Worm (Caenorhabditis elegans) whole organism, mixed stage, embryonic: ENCODE measurements around the gene F10A3.11.

Experiments
- M03D4.4 ChIP-seq: sonication (generic microtip); optimal IDR thresholded peaks from 2 replicates; lab custom pipeline; 2017; ENCODE audit warnings: mild to moderate bottlenecking, missing genetic modification characterization, missing compliant biosample characterization
- bed-3 ChIP-seq: fragments of 200-800 bp; sonication (Bioruptor generic); optimal IDR thresholded peaks from 3 replicates; lab custom pipeline; 2018; ENCODE audit warnings: mild to moderate bottlenecking, missing genetic modification characterization, moderate library complexity, missing compliant biosample characterization
- ceh-39 ChIP-seq: fragments of 150-350 bp; optimal IDR thresholded peaks from 2 replicates; lab custom pipeline; 2014; ENCODE audit warnings: missing biosample characterization, missing genetic modification characterization
- ceh-83 ChIP-seq: fragments of 200-800 bp; sonication (Bioruptor generic); optimal IDR thresholded peaks from 2 replicates; lab custom pipeline; 2018; ENCODE audit warnings: mild to moderate bottlenecking, missing genetic modification characterization, missing compliant biosample characterization
- ces-1 ChIP-seq: fragments of 150-350 bp; optimal IDR thresholded peaks from 2 replicates; lab custom pipeline; 2014; ENCODE audit warnings: missing biosample characterization, missing genetic modification reagents, missing genetic modification characterization
- cnd-1 ChIP-seq: fragments of 200-800 bp; sonication (Bioruptor generic); optimal IDR thresholded peaks from 2 replicates; lab custom pipeline; 2018; ENCODE audit warnings: mild to moderate bottlenecking, missing genetic modification characterization, missing compliant biosample characterization
- drap-1 ChIP-seq: fragments of 200-800 bp; sonication (Bioruptor generic); optimal IDR thresholded peaks from 3 replicates; lab custom pipeline; 2018; ENCODE audit warnings: mild to moderate bottlenecking, missing genetic modification characterization, missing compliant biosample characterization
- elt-1 ChIP-seq: sonication (generic microtip); optimal IDR thresholded peaks from 2 replicates; lab custom pipeline; 2017; ENCODE audit warnings: missing genetic modification characterization, mild to moderate bottlenecking, missing compliant biosample characterization, antibody characterized with exemption, moderate library complexity, borderline replicate concordance; ENCODE audit not compliant: insufficient read depth
- elt-3 ChIP-seq: fragments of 150-350 bp; optimal IDR thresholded peaks from 2 replicates; lab custom pipeline; 2014; ENCODE audit warnings: missing biosample characterization, missing genetic modification characterization
- flh-1 ChIP-seq: fragments of 200-800 bp; sonication (Bioruptor generic); optimal IDR thresholded peaks from 2 replicates; lab custom pipeline; 2018; ENCODE audit warnings: mild to moderate bottlenecking, missing genetic modification characterization, moderate library complexity, missing compliant biosample characterization
- ham-2 ChIP-seq: fragments of 200-800 bp; sonication (Bioruptor generic); optimal IDR thresholded peaks from 2 replicates; lab custom pipeline; 2018; ENCODE audit warnings: mild to moderate bottlenecking, missing genetic modification characterization, missing compliant biosample characterization
- hlh-1 ChIP-seq: fragments of 150-350 bp; optimal IDR thresholded peaks from 2 replicates; lab custom pipeline; 2014; ENCODE audit warnings: missing biosample characterization, missing genetic modification reagents, missing genetic modification characterization
- lin-13 ChIP-seq: fragments of 150-350 bp; optimal IDR thresholded peaks from 2 replicates; lab custom pipeline; 2014; ENCODE audit warnings: missing biosample characterization, missing genetic modification characterization
- lin-32 ChIP-seq: fragments of 200-800 bp; sonication (Bioruptor generic); optimal IDR thresholded peaks from 2 replicates; lab custom pipeline; 2018; ENCODE audit warnings: mild to moderate bottlenecking, missing genetic modification characterization, missing compliant biosample characterization
- lsy-2 ChIP-seq: fragments of 150-350 bp; optimal IDR thresholded peaks from 2 replicates; lab custom pipeline; 2014; ENCODE audit warnings: missing biosample characterization, missing genetic modification characterization
- mep-1 ChIP-seq: fragments of 150-350 bp; optimal IDR thresholded peaks from 2 replicates; lab custom pipeline; 2017; ENCODE audit warnings: missing biosample characterization, missing genetic modification reagents, missing genetic modification characterization, inconsistent platforms
- nhr-12 ChIP-seq: fragments of 150-350 bp; optimal IDR thresholded peaks from 2 replicates; lab custom pipeline; 2014; ENCODE audit warnings: missing biosample characterization, missing genetic modification characterization
- nhr-237 ChIP-seq: fragments of 150-350 bp; optimal IDR thresholded peaks from 2 replicates; lab custom pipeline; 2014; ENCODE audit warnings: missing biosample characterization, missing genetic modification characterization
- nhr-28 ChIP-seq: fragments of 150-350 bp; optimal IDR thresholded peaks from 2 replicates; lab custom pipeline; 2014; ENCODE audit warnings: missing biosample characterization, missing genetic modification characterization
- nhr-76 ChIP-seq: sonication (generic microtip); optimal IDR thresholded peaks from 2 replicates; lab custom pipeline; 2017; ENCODE audit warnings: missing biosample characterization, missing genetic modification characterization
- pha-4 ChIP-seq: fragments of 150-350 bp; optimal IDR thresholded peaks from 2 replicates; lab custom pipeline; 2018; ENCODE audit warnings: missing biosample characterization, missing genetic modification reagents, missing genetic modification characterization
- sem-2 ChIP-seq: fragments of 200-800 bp; sonication (Bioruptor generic); optimal IDR thresholded peaks from 2 replicates; lab custom pipeline; 2018; ENCODE audit warnings: mild to moderate bottlenecking, missing genetic modification characterization, missing compliant biosample characterization
- sptf-1 ChIP-seq: sonication (generic microtip); optimal IDR thresholded peaks from 2 replicates; lab custom pipeline; 2017; ENCODE audit warnings: mild to moderate bottlenecking, missing genetic modification characterization, moderate library complexity, missing compliant biosample characterization
- tbx-8 ChIP-seq: fragments of 200-800 bp; sonication (Bioruptor generic); optimal IDR thresholded peaks from 2 replicates; lab custom pipeline; 2018; ENCODE audit warnings: mild to moderate bottlenecking, missing genetic modification characterization, moderate library complexity, missing compliant biosample characterization
- unc-120 ChIP-seq: sonication (generic microtip); optimal IDR thresholded peaks from 2 replicates; lab custom pipeline; 2017; ENCODE audit warnings: missing genetic modification characterization, missing compliant biosample characterization; ENCODE audit not compliant: poor library complexity, severe bottlenecking
- unc-62 ChIP-seq: fragments of 150-350 bp; optimal IDR thresholded peaks from 2 replicates; lab custom pipeline; 2014; ENCODE audit warnings: missing biosample characterization, missing genetic modification reagents, missing genetic modification characterization
- zip-8 ChIP-seq: fragments of 150-350 bp; optimal IDR thresholded peaks from 2 replicates; lab custom pipeline; 2014; ENCODE audit warnings: missing biosample characterization, missing genetic modification characterization
- ztf-11 ChIP-seq: fragments of 150-350 bp; optimal IDR thresholded peaks from 2 replicates; lab custom pipeline; 2014; ENCODE audit warnings: missing biosample characterization, missing genetic modification characterization

The F10A3.11 gene

DNA sequence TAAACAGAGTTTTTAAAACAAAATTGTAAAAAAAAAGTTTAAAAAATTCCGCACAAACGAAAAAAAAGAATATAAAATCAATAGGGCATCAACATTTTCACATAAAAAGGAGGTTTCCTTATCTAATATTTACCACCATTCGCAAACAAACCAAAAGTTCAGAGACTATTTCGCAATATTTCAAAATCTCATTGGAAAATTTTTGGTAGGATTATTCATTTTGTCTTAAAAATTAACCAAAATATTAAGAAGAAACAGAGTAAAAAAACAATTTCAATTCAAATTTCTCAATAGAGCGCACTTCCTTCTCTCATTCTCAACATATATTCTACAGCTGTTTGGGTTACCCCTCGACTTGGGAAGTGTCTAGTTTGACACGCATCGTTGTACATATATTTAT, 2.4 kb upstream of the F10A3.11 start:
- TF ChIP-seq tbx-8 (GFP tag; lab: Kevin White, UChicago), result no peak
- no peak for TF ChIP-seq pha-4 (tag; lab: Kevin White, UChicago)
- TF ChIP-seq bed-3 (GFP tag; lab: Kevin White, UChicago), result no peak
- no peak for TF ChIP-seq elt-3
- no peak for TF ChIP-seq nhr-237 (tag; lab: Kevin White, UChicago)
- no peak for TF ChIP-seq lin-13
- no peak for TF ChIP-seq flh-1 (GFP tag; lab: Kevin White, UChicago)

DNA sequence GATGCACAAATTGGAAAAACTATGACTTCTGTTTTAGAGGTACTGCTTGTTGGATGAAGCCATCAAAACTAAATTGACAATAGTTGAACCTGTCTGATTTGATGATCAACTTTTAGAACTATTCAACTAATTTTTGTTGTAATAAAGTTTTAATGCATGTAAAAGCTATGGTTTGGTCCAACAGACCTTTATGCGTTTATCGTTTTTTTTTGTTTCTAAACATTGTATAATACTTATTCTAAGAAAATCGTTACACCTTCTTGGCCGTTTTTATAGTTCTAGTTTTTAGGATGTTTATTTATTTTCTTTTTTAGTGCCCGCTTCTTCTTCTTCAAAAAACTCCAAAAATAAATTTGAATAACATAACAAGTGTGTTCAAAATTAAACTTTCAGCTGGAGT, 1.2 kb downstream of the F10A3.11 start, which contains the start of gene F10A3.12:
F10A3.12 (plus strand) TSS at position 301 of the 400 bp plus-strand sequence.
- no peak for TF ChIP-seq nhr-12 (tag; lab: Kevin White, UChicago)
- no peak for TF ChIP-seq lsy-2
- no peak for TF ChIP-seq nhr-237 (tag; lab: Kevin White, UChicago)
- no peak for TF ChIP-seq lin-32
- TF ChIP-seq nhr-28 (tag; lab: Kevin White, UChicago), result no peak
- no peak for TF ChIP-seq M03D4.4 (tag; lab: Kevin White, UChicago)
- no peak for TF ChIP-seq ham-2 (GFP tag; lab: Kevin White, UChicago)
- TF ChIP-seq hlh-1, result no peak
- TF ChIP-seq elt-3, result no peak
- no peak for TF ChIP-seq mep-1
- TF ChIP-seq unc-62, result no peak

DNA sequence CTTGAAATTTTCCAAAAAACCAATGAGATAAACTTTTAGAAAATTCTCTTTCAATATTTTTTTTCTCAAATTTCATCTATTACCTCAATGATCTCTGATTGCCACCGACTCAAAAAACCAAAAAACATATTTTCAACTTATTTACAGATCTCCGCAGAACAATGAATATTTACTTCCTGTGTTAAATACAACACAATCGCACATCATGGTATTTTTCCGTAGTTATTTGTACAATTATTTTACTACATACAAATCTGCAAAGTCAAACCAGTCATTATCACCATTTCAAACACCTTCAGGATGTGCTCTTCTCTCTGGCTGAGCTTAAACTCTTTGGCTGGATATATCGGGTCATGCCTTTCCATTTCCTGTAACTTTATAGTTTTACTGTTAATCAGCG, 3.5 kb downstream of the F10A3.11 start, which contains the start of gene str-108:
str-108 (plus strand) TSS at position 301 of the 400 bp plus-strand sequence.
- TF ChIP-seq bed-3 (GFP tag; lab: Kevin White, UChicago) (no peak), ceh-83 (no peak), cnd-1 (tag; lab: Kevin White, UChicago) (no peak), lsy-2 (no peak), nhr-237 (tag; lab: Kevin White, UChicago) (no peak), drap-1 (GFP tag; lab: Kevin White, UChicago) (no peak), sptf-1 (tag; lab: Kevin White, UChicago) (no peak), unc-62 (no peak), ham-2 (GFP tag; lab: Kevin White, UChicago) (no peak), pha-4 (tag; lab: Kevin White, UChicago) (no peak), mep-1 (no peak), elt-3 (no peak)

DNA sequence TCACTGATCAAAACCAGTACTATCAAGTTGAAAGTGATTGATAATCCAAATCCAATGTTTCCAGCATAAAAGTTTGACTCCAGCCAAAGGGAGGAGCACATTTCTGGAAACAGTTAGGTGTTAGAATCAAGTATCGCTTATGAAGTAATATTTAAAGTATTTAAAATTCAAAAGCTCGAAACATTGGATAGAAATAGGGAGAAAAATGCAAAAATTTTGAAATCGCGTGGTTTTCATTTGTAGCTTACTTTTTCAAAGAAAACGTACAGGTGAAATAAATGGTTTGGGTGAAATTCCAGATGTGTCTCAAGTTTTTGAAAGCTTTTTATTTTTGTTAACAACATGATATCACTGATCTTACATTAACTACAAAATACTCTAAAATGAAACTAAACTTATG, 6.5 kb downstream of the F10A3.11 start, which contains the start of gene str-111:
str-111 (minus strand) TSS at position 101 of the 400 bp plus-strand sequence.
- TF ChIP-seq zip-8 (tag; lab: Kevin White, UChicago), result no peak
- TF ChIP-seq lin-32, result no peak
- TF ChIP-seq, all 35 proteins: peak for 0

DNA sequence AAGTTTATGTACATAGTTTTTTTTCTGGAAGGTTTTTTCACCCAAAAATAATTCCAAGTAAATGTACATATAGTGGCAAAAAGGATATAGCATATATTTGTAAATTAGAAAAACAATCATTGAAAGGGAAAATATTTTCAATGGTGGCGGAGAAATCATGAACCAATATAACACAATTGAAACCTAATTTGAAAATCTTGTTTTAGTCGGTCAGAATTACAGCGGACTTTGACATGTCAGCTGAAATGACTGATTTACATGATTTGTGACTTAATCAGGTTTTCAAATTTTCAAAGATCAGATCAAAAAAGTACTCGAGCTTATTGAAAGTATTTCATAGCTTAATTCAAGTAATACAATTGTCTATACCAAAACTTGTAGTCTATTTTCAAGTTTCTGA, 9.2 kb downstream of the F10A3.11 start, which contains the start of gene K05D4.9:
K05D4.9 (minus strand) TSS at position 101 of the 400 bp plus-strand sequence.
- TF ChIP-seq unc-62 (no peak), pha-4 (tag; lab: Kevin White, UChicago) (no peak), sem-2 (no peak), ztf-11 (no peak), ces-1 (no peak), drap-1 (GFP tag; lab: Kevin White, UChicago) (no peak), mep-1 (no peak), unc-120 (no peak), nhr-76 (no peak), flh-1 (GFP tag; lab: Kevin White, UChicago) (no peak), lin-13 (no peak), nhr-12 (tag; lab: Kevin White, UChicago) (no peak), ham-2 (GFP tag; lab: Kevin White, UChicago) (no peak), nhr-237 (tag; lab: Kevin White, UChicago) (no peak), sptf-1 (tag; lab: Kevin White, UChicago) (no peak)

DNA sequence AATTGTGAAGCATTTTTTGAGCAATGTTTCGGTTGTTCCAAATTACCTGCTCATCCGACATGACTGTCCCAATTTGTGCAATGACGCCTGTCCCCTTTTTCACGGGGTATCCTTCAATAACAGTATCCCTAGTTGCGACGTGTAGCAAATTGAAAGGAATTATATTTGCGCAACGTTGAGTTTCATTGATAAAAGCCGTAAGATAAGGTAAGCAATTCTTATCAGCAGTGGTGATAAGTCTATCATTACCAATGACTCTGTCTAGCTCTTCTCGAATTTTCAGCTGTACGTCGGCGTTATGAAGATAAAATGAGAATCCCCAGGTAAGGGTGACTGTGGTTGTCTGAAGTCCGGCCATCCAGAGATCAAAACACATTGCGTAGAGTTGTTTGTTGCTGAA, 11.6 kb downstream of the F10A3.11 start:
- no peak for TF ChIP-seq nhr-28 (tag; lab: Kevin White, UChicago)
- TF ChIP-seq ztf-11, result no peak
- no peak for TF ChIP-seq sem-2
- TF ChIP-seq lsy-2, result no peak
- TF ChIP-seq ceh-39 (tag; lab: Kevin White, UChicago), result no peak
- no peak for TF ChIP-seq hlh-1
- no peak for TF ChIP-seq M03D4.4 (tag; lab: Kevin White, UChicago)
- TF ChIP-seq elt-1 (tag; lab: Kevin White, UChicago), result no peak
